Worm (Caenorhabditis elegans): Measurements from ENCODE around the gene nspb-8.

DNA sequence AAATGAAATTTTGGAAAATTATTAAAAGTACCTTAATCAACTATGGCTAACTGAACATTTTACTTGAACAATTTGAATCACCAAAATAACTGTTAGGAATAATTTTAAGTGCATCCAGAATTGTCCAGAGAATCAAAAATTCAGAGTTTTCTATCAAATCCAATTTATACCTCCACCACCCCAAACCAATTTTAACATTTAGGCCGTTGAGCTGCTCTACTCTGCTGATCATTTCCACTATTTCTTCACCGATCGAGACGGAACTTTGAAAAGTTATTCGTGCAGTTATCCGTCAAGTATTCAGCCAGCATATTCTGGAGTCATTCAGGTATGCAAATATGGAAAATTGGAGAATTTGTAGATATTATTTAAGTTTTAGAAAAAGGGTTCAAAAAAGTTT, 28.1 kb upstream of the nspb-8 start:
- TF ChIP-seq unc-86 (tag; optimal IDR thresholded peaks at IDR 0.05), result no peak
- TF ChIP-seq odd-2 (tag; optimal IDR thresholded peaks at IDR 0.05), result no peak
- TF ChIP-seq lim-6 (tag; optimal IDR thresholded peaks at IDR 0.05), result no peak
- no peak for TF ChIP-seq ama-1 (optimal IDR thresholded peaks at IDR 0.05)

Data from whole organism, late embryonic.